Fruit fly (Drosophila melanogaster) whole organism, prepupa: ENCODE measurements around the gene Sr-CIV.
A peak's percentile ranks its signal among the peaks of the same experiment; 100 is the strongest.

Experiments used
- Blimp-1 ChIP-seq: fragments of 200-800 bp; sonication (Bioruptor generic); optimal IDR thresholded peaks from 3 replicates; lab custom pipeline; 2017; ENCODE audit warnings: missing biosample characterization, missing genetic modification characterization, mild to moderate bottlenecking, moderate library complexity, missing genetic modification reagents
- CG10631 ChIP-seq: fragments of 200-800 bp; sonication (Bioruptor generic); optimal IDR thresholded peaks from 2 replicates; lab custom pipeline; 2016; ENCODE audit warnings: missing biosample characterization, missing genetic modification characterization
- CG10669 ChIP-seq: fragments of 200-800 bp; sonication (Bioruptor generic); optimal IDR thresholded peaks from 3 replicates; lab custom pipeline; 2018; ENCODE audit warnings: missing biosample characterization, mild to moderate bottlenecking, missing genetic modification characterization, moderate library complexity
- CG11294 ChIP-seq: fragments of 200-800 bp; sonication (Bioruptor generic); IDR thresholded peaks from 2 replicates; pipeline ENCODE4 v1.3.6; 2022; ENCODE audit warnings: missing biosample characterization, missing genetic modification characterization
- CG11762 ChIP-seq: fragments of 200-800 bp; sonication (Bioruptor generic); optimal IDR thresholded peaks from 3 replicates; lab custom pipeline; 2016; ENCODE audit warnings: missing biosample characterization, missing genetic modification characterization; ENCODE audit not compliant: insufficient read depth
- CG11902 ChIP-seq: fragments of 200-800 bp; sonication (Bioruptor generic); optimal IDR thresholded peaks from 3 replicates; lab custom pipeline; 2016; ENCODE audit warnings: missing biosample characterization, missing genetic modification characterization
- CG15336 ChIP-seq: fragments of 200-800 bp; sonication (Bioruptor generic); IDR thresholded peaks from 2 replicates; pipeline ENCODE4 v1.3.6; 2022; ENCODE audit warnings: missing biosample characterization, missing genetic modification characterization
- CG1621 ChIP-seq: fragments of 200-800 bp; sonication (Bioruptor generic); optimal IDR thresholded peaks from 3 replicates; lab custom pipeline; 2018; ENCODE audit warnings: missing biosample characterization, mild to moderate bottlenecking, missing genetic modification characterization
- CG16779 ChIP-seq: fragments of 200-800 bp; sonication (Bioruptor generic); optimal IDR thresholded peaks from 3 replicates; lab custom pipeline; 2017; ENCODE audit warnings: missing biosample characterization, mild to moderate bottlenecking, missing genetic modification characterization
- CG31627 ChIP-seq: fragments of 200-800 bp; sonication (Bioruptor generic); optimal IDR thresholded peaks from 3 replicates; lab custom pipeline; 2016; ENCODE audit warnings: missing biosample characterization, missing genetic modification characterization
- CG32006 ChIP-seq: fragments of 200-800 bp; sonication (Bioruptor generic); optimal IDR thresholded peaks from 3 replicates; lab custom pipeline; 2017; ENCODE audit warnings: missing biosample characterization, mild to moderate bottlenecking, missing genetic modification characterization
- CG34406 ChIP-seq: fragments of 200-800 bp; sonication (Bioruptor generic); optimal IDR thresholded peaks from 3 replicates; lab custom pipeline; 2016; ENCODE audit warnings: missing biosample characterization, missing genetic modification characterization
- CG4318 ChIP-seq: fragments of 200-800 bp; sonication (Bioruptor generic); optimal IDR thresholded peaks from 3 replicates; lab custom pipeline; 2017; ENCODE audit warnings: missing biosample characterization, mild to moderate bottlenecking, missing genetic modification characterization
- CG6792 ChIP-seq: fragments of 200-800 bp; sonication (Bioruptor generic); optimal IDR thresholded peaks from 3 replicates; lab custom pipeline; 2016; ENCODE audit warnings: missing biosample characterization, missing genetic modification characterization
- CG6808 ChIP-seq: fragments of 200-800 bp; sonication (Bioruptor generic); optimal IDR thresholded peaks from 3 replicates; lab custom pipeline; 2017; ENCODE audit warnings: missing biosample characterization, missing genetic modification characterization, mild to moderate bottlenecking, moderate library complexity, missing genetic modification reagents
- CG6854 ChIP-seq: fragments of 200-800 bp; sonication (Bioruptor generic); optimal IDR thresholded peaks from 2 replicates; lab custom pipeline; 2017; ENCODE audit warnings: missing biosample characterization, mild to moderate bottlenecking, missing genetic modification characterization
- CG7368 ChIP-seq: fragments of 200-800 bp; sonication (Bioruptor generic); optimal IDR thresholded peaks from 3 replicates; lab custom pipeline; 2016; ENCODE audit warnings: missing biosample characterization, missing genetic modification characterization
- CG8119 ChIP-seq: fragments of 200-800 bp; sonication (Bioruptor generic); IDR thresholded peaks from 3 replicates; pipeline ENCODE4 v1.3.6; 2022; ENCODE audit warnings: missing biosample characterization, missing genetic modification characterization
- CG8319 ChIP-seq: fragments of 200-800 bp; sonication (Bioruptor generic); optimal IDR thresholded peaks from 3 replicates; lab custom pipeline; 2016; ENCODE audit warnings: missing biosample characterization, missing genetic modification characterization
- CG9139 ChIP-seq: fragments of 200-800 bp; sonication (Bioruptor generic); optimal IDR thresholded peaks from 3 replicates; lab custom pipeline; 2017; ENCODE audit warnings: missing biosample characterization, mild to moderate bottlenecking, missing genetic modification characterization
- Eip78C ChIP-seq: fragments of 200-800 bp; sonication (Bioruptor generic); peaks from one replicate; lab custom pipeline; 2016; ENCODE audit warnings: missing biosample characterization, missing genetic modification characterization
- Ets21C ChIP-seq: fragments of 200-800 bp; sonication (Bioruptor generic); optimal IDR thresholded peaks from 3 replicates; lab custom pipeline; 2016; ENCODE audit warnings: missing biosample characterization, missing genetic modification characterization
- Ets96B ChIP-seq: fragments of 200-800 bp; optimal IDR thresholded peaks from 2 replicates; lab custom pipeline; 2019; ENCODE audit warnings: missing biosample characterization, mild to moderate bottlenecking, missing genetic modification characterization, moderate library complexity
- Gug ChIP-seq: fragments of 200-800 bp; sonication (Bioruptor generic); IDR thresholded peaks from 2 replicates; pipeline ENCODE4 v1.3.6; 2022; ENCODE audit warnings: missing biosample characterization, missing genetic modification characterization
- Hr38 ChIP-seq: sonication (Bioruptor generic); optimal IDR thresholded peaks from 2 replicates; lab custom pipeline; 2016; ENCODE audit warnings: missing biosample characterization, missing genetic modification characterization
- Hr4 ChIP-seq: fragments of 200-800 bp; sonication (Bioruptor generic); optimal IDR thresholded peaks from 3 replicates; lab custom pipeline; 2016; ENCODE audit warnings: missing biosample characterization, missing genetic modification characterization
- Met ChIP-seq: fragments of 200-800 bp; sonication (Bioruptor generic); optimal IDR thresholded peaks from 3 replicates; lab custom pipeline; 2016; ENCODE audit warnings: missing biosample characterization, missing genetic modification characterization
- OdsH ChIP-seq: fragments of 200-800 bp; sonication (Bioruptor generic); optimal IDR thresholded peaks from 3 replicates; lab custom pipeline; 2016; ENCODE audit warnings: missing biosample characterization, missing genetic modification characterization
- Smox ChIP-seq: fragments of 200-800 bp; sonication (Bioruptor generic); optimal IDR thresholded peaks from 3 replicates; lab custom pipeline; 2016; ENCODE audit warnings: missing biosample characterization, missing genetic modification characterization
- Sox15 ChIP-seq: fragments of 200-800 bp; sonication (Bioruptor generic); optimal IDR thresholded peaks from 3 replicates; lab custom pipeline; 2016; ENCODE audit warnings: missing biosample characterization, missing genetic modification characterization
- acj6 ChIP-seq: fragments of 200-800 bp; sonication (Bioruptor generic); optimal IDR thresholded peaks from 3 replicates; lab custom pipeline; 2016; ENCODE audit warnings: missing biosample characterization, missing genetic modification characterization
- cyc ChIP-seq: fragments of 200-800 bp; sonication (Bioruptor generic); optimal IDR thresholded peaks from 3 replicates; lab custom pipeline; 2016; ENCODE audit warnings: missing biosample characterization, missing genetic modification characterization
- dac ChIP-seq: fragments of 200-800 bp; sonication (Bioruptor generic); optimal IDR thresholded peaks from 2 replicates; lab custom pipeline; 2017; ENCODE audit warnings: missing biosample characterization, mild to moderate bottlenecking, missing genetic modification characterization
- dsx ChIP-seq: fragments of 200-800 bp; optimal IDR thresholded peaks from 3 replicates; lab custom pipeline; 2019; ENCODE audit warnings: missing biosample characterization, mild to moderate bottlenecking, missing genetic modification characterization, moderate library complexity; ENCODE audit not compliant: poor library complexity, severe bottlenecking
- eg ChIP-seq: fragments of 200-800 bp; sonication (Bioruptor generic); IDR thresholded peaks from 3 replicates; pipeline ENCODE4 v1.3.6; 2022; ENCODE audit warnings: missing biosample characterization, missing genetic modification characterization
- esn ChIP-seq: fragments of 200-800 bp; sonication (Bioruptor generic); optimal IDR thresholded peaks from 2 replicates; lab custom pipeline; 2016; ENCODE audit warnings: missing biosample characterization, mild to moderate bottlenecking, missing genetic modification characterization, moderate library complexity
- fd59A ChIP-seq: fragments of 200-800 bp; sonication (Bioruptor generic); optimal IDR thresholded peaks from 2 replicates; lab custom pipeline; 2017; ENCODE audit warnings: missing biosample characterization, mild to moderate bottlenecking, missing genetic modification characterization, missing genetic modification reagents
- fd85E ChIP-seq: fragments of 200-800 bp; sonication (Bioruptor generic); optimal IDR thresholded peaks from 3 replicates; lab custom pipeline; 2016; ENCODE audit warnings: missing biosample characterization, missing genetic modification characterization
- lz ChIP-seq: fragments of 200-800 bp; sonication (Bioruptor generic); optimal IDR thresholded peaks from 3 replicates; lab custom pipeline; 2016; ENCODE audit warnings: missing biosample characterization, missing genetic modification characterization
- pdm3 ChIP-seq: fragments of 200-800 bp; sonication (Bioruptor generic); optimal IDR thresholded peaks from 3 replicates; lab custom pipeline; 2016; ENCODE audit warnings: missing biosample characterization, missing genetic modification characterization
- salr ChIP-seq, 2 experiments: fragments of 200-800 bp; sonication (Bioruptor generic); optimal IDR thresholded peaks; 3 replicates each; lab custom pipeline; 2016 to 2018; ENCODE audit warnings: missing biosample characterization in 2 of 2, missing genetic modification characterization in 2 of 2, mild to moderate bottlenecking in 1 of 2
- spab ChIP-seq: fragments of 200-800 bp; sonication (Bioruptor generic); optimal IDR thresholded peaks from 2 replicates; lab custom pipeline; 2017; ENCODE audit warnings: missing biosample characterization, mild to moderate bottlenecking, missing genetic modification characterization, missing genetic modification reagents
- ss ChIP-seq, 2 experiments: fragments of 200-800 bp; sonication (Bioruptor generic); optimal IDR thresholded peaks; 2 replicates in 1 of 2; 3 replicates in 1 of 2; lab custom pipeline; 2017 to 2018; ENCODE audit warnings: mild to moderate bottlenecking in 2 of 2, missing biosample characterization in 2 of 2, missing genetic modification characterization in 2 of 2, moderate library complexity in 1 of 2
- svp ChIP-seq: fragments of 200-800 bp; sonication (Bioruptor generic); peaks from one replicate; lab custom pipeline; 2016; ENCODE audit warnings: missing biosample characterization, missing genetic modification characterization
- topi ChIP-seq: fragments of 200-800 bp; sonication (Bioruptor generic); optimal IDR thresholded peaks from 3 replicates; lab custom pipeline; 2016; ENCODE audit warnings: missing biosample characterization, missing genetic modification characterization

The Sr-CIV gene

DNA sequence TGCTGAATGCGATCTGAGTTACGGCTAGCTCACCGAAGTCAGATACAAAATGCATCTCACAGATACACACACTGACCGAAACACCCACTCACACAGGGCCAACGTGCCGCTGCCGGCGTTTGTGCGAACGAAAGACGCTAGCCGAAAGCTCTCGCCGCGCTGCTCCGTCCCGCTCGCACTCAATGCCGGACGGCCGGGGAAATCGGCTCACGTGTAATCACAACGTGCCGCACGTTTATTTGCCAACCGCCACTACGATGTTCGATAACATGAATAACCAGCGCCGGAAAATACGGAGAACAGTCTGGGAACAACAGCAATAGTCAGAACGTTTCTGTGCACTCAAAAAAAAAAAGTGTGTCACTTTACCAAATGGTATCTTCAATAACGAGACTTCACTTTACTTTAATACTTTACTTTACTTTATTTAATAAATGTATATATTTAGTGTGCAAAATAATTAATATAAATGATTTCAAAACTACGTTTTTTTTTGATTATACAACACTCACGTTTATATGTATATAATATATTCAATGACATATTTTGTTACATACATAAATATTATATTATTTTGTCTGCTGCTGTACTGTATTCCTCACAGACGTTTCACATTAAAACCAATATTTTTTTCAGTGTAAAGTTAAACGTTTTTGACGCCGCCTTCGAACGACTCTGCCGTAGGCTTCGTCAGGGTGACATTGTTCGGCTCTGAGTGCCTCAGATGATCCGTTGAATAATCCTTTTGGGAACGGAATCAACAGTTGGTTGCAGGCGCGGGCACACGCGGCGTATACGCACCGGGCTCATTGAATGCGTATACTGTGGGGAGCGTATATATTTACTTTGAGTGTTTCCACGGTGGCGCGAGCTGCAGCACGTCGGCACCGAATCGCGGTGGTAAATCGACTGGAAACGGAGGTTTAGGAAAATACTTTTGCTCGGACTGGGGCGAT lies 16.4 kb downstream of the Sr-CIV start, which contains the start of gene tim:
Gene tim, minus strand, starts transcription at position 911 of the 956 bp plus-strand sequence.
- TF ChIP-seq eg (GFP tag; lab: Robert Waterston, UW) (peak; percentile 36; the same call in 2 of the 3 replicates), Hr38 (GFP tag; lab: Kevin White, UChicago) (no peak), lz (GFP tag; lab: Kevin White, UChicago) (no peak), CG6808 (GFP tag; lab: Kevin White, UChicago) (no peak), salr (GFP tag; optimal IDR thresholded peaks at IDR 0.05; lab: Kevin White, UChicago) (no peak), topi (GFP tag; lab: Kevin White, UChicago) (no peak), Eip78C (peak; percentile 53), Gug (GFP tag; lab: Robert Waterston, UW) (peak; percentile 46; the same call in 1 of the 2 replicates), OdsH (GFP tag; lab: Kevin White, UChicago) (no peak), Blimp-1 (no peak), CG8119 (GFP tag; lab: Robert Waterston, UW) (peak; percentile 40; the same call in 1 of the 3 replicates), cyc (no peak), CG15336 (GFP tag; lab: Robert Waterston, UW) (0 out of 2 replicates have a peak, but pooled peaks have one; percentile 23), CG6854 (GFP tag; lab: Kevin White, UChicago) (no peak), CG31627 (GFP tag; lab: Kevin White, UChicago) (no peak), CG16779 (tag; lab: Kevin White, UChicago) (no peak), svp (GFP tag; lab: Kevin White, UChicago) (peak; percentile 77), pdm3 (GFP tag; lab: Kevin White, UChicago) (no peak), ss (GFP tag; optimal IDR thresholded peaks at IDR 0.05; lab: Kevin White, UChicago) (no peak), CG32006 (no peak), CG10631 (GFP tag; lab: Kevin White, UChicago) (peak; percentile 30)

DNA sequence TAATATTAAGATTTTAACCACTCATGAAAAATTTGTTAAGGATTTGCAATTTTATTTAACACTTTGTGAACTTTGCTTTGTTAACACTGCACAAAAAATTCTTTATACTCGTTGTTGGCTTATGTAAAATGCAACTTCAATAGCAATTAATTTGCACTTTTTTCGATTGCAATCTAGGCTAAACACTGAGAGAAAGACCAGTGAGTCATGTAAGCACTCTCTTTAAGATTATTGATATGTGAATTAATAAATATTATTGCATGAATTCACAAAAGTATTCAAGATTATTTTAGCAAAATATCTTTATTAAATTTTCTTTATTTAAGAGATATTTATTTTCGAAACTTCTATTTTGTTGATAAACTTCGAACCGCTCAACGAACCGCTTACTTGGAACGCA lies 17.1 kb downstream of the Sr-CIV start:
- no peak for TF ChIP-seq Met (GFP tag; lab: Kevin White, UChicago)
- TF ChIP-seq CG4318 = no peak
- TF ChIP-seq fd85E (GFP tag; lab: Kevin White, UChicago) = no peak
- no peak for TF ChIP-seq Ets96B (tag; lab: Kevin White, UChicago)
- TF ChIP-seq CG7368 = no peak
- TF ChIP-seq Blimp-1 = no peak
- no peak for TF ChIP-seq CG16779 (tag; lab: Kevin White, UChicago)
- TF ChIP-seq dac (GFP tag; lab: Kevin White, UChicago) = no peak
- TF ChIP-seq CG10631 (GFP tag; lab: Kevin White, UChicago) = no peak
- peak; percentile 49 for TF ChIP-seq Hr4
- TF ChIP-seq OdsH (GFP tag; lab: Kevin White, UChicago) = peak; percentile 16
- TF ChIP-seq svp (GFP tag; lab: Kevin White, UChicago) = no peak
- no peak for TF ChIP-seq CG8319 (GFP tag; lab: Kevin White, UChicago)
- TF ChIP-seq CG6792 (GFP tag; lab: Kevin White, UChicago) = no peak
- TF ChIP-seq topi (GFP tag; lab: Kevin White, UChicago) = no peak
- TF ChIP-seq CG9139 (GFP tag; lab: Kevin White, UChicago) = no peak
- no peak for TF ChIP-seq fd59A
- no peak for TF ChIP-seq spab (GFP tag; lab: Kevin White, UChicago)
- no peak for TF ChIP-seq CG34406 (GFP tag; lab: Kevin White, UChicago)
- peak; percentile 66; the same call in 1 of the 3 replicates for TF ChIP-seq eg (GFP tag; lab: Robert Waterston, UW)
- peak; percentile 28 for TF ChIP-seq Eip78C
- no peak for TF ChIP-seq Sox15 (GFP tag; lab: Kevin White, UChicago)
- TF ChIP-seq ss (GFP tag; optimal IDR thresholded peaks at IDR 0.05; lab: Kevin White, UChicago) = no peak
- no peak for TF ChIP-seq CG11294 (GFP tag; lab: Robert Waterston, UW)
- TF ChIP-seq acj6 (GFP tag; lab: Kevin White, UChicago) = no peak
- TF ChIP-seq CG8119 (GFP tag; lab: Robert Waterston, UW) = 0 out of 3 replicates have a peak, but pooled peaks have one; percentile 15
- no peak for TF ChIP-seq Ets21C (GFP tag; lab: Kevin White, UChicago)
- TF ChIP-seq Gug (GFP tag; lab: Robert Waterston, UW) = no peak; the same call in 1 of the 2 replicates
- no peak; the same call in none of the 2 replicates for TF ChIP-seq CG15336 (GFP tag; lab: Robert Waterston, UW)
- no peak for TF ChIP-seq esn (GFP tag; lab: Kevin White, UChicago)
- TF ChIP-seq CG11762 (GFP tag; lab: Kevin White, UChicago) = no peak
- TF ChIP-seq Smox (GFP tag; lab: Kevin White, UChicago) = no peak
- no peak for TF ChIP-seq CG1621
- TF ChIP-seq dsx (GFP tag; lab: Kevin White, UChicago) = no peak
- TF ChIP-seq CG10669 (GFP tag; lab: Kevin White, UChicago) = no peak
- TF ChIP-seq CG11902 (GFP tag; lab: Kevin White, UChicago) = no peak
